Fruit fly (Drosophila melanogaster): ENCODE data around the gene Cog3.

DNA sequence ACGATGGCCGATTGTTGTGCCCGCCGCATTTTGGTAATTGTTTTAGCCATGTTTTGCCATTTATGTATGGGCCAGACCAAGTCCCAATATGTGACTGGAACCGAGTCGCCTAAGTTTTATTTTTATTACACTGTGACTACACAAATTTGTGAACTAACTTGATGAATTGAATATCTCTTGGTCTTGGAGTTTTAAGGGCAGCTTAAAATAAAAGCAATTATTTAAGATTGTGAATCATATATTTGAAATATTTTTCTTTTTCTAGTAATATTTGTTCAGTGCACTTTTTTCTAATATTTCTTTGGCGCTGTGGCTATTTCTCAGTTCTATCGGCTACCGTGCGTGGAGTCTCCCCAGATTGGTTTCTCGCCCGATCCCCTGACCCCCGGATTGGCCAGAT lies 36.6 kb upstream of the Cog3 start:
- TF ChIP-seq CG5204 (GFP tag; optimal IDR thresholded peaks at IDR 0.05) (no peak), Clk (GFP tag; optimal IDR thresholded peaks at IDR 0.05) (no peak)

Data from whole organism, adult.